Worm (Caenorhabditis elegans): ENCODE measurements around the gene cht-2.

- no peak for TF ChIP-seq flt-1 (GFP tag; IDR thresholded peaks at IDR 0.05)
- TF ChIP-seq ztf-23 (GFP tag; IDR thresholded peaks at IDR 0.05): no peak
- TF ChIP-seq cog-1 (tag; optimal IDR thresholded peaks at IDR 0.05): no peak
- no peak for TF ChIP-seq med-1 (GFP tag; optimal IDR thresholded peaks at IDR 0.05; ENCODE audit: insufficient read depth)
- TF ChIP-seq tab-1 (GFP tag; IDR thresholded peaks at IDR 0.05): no peak
Observed at ce11 chrII:8532015-8532414, 11.3 kb downstream of the cht-2 start.

Measured in whole organism, midembryonic.